Worm (Caenorhabditis elegans): ENCODE results near the gene idpb-3.

Gene idpb-3

ce11 chrII:5101701-5102100 lies at the start of gene idpb-3, which contains the start of gene idpb-1:
TSS of gene idpb-3 (minus strand) at chrII:5101801.
TSS of gene idpb-1 (plus strand) at chrII:5101984.
- no peak for TF ChIP-seq M03D4.4 (tag; optimal IDR thresholded peaks at IDR 0.05)
- no peak for TF ChIP-seq mls-2 (tag; optimal IDR thresholded peaks at IDR 0.05)
- no peak for TF ChIP-seq drap-1 (GFP tag; optimal IDR thresholded peaks at IDR 0.05)
- TF ChIP-seq mab-5 (tag; optimal IDR thresholded peaks at IDR 0.05): no peak
- no peak for TF ChIP-seq lin-13 (tag; optimal IDR thresholded peaks at IDR 0.05)
- TF ChIP-seq nhr-76 (tag; optimal IDR thresholded peaks at IDR 0.05): no peak
- no peak for TF ChIP-seq pha-4 (tag; optimal IDR thresholded peaks at IDR 0.05)

ce11 chrII:5150829-5151228 lies 49.2 kb upstream of the idpb-3 start, which contains the start of gene srb-16:
TSS of gene srb-16 (minus strand) at chrII:5150929.
- TF ChIP-seq unc-120 (tag; optimal IDR thresholded peaks at IDR 0.05; ENCODE audit: poor library complexity, severe bottlenecking) (no peak), mls-2 (tag; optimal IDR thresholded peaks at IDR 0.05) (no peak), nhr-2 (tag; optimal IDR thresholded peaks at IDR 0.05) (no peak), flh-1 (GFP tag; optimal IDR thresholded peaks at IDR 0.05) (no peak), nhr-76 (tag; optimal IDR thresholded peaks at IDR 0.05) (no peak), nhr-28 (tag; optimal IDR thresholded peaks at IDR 0.05) (no peak), mep-1 (tag; optimal IDR thresholded peaks at IDR 0.05) (no peak), tbx-8 (GFP tag; optimal IDR thresholded peaks at IDR 0.05) (no peak), pha-4 (tag; optimal IDR thresholded peaks at IDR 0.05) (no peak), ceh-43 (GFP tag; optimal IDR thresholded peaks at IDR 0.05) (no peak), ceh-39 (tag; optimal IDR thresholded peaks at IDR 0.05) (no peak), unc-39 (tag; optimal IDR thresholded peaks at IDR 0.05) (no peak), nhr-12 (tag; optimal IDR thresholded peaks at IDR 0.05) (no peak), nhr-237 (tag; optimal IDR thresholded peaks at IDR 0.05) (no peak), sptf-1 (tag; optimal IDR thresholded peaks at IDR 0.05) (no peak), unc-62 (GFP tag; optimal IDR thresholded peaks at IDR 0.05) (no peak), ceh-83 (GFP tag; optimal IDR thresholded peaks at IDR 0.05) (no peak), elt-3 (tag; optimal IDR thresholded peaks at IDR 0.05) (no peak), hlh-1 (tag; optimal IDR thresholded peaks at IDR 0.05) (no peak), ham-2 (GFP tag; optimal IDR thresholded peaks at IDR 0.05) (no peak)

ce11 chrII:5148349-5148748 lies 46.7 kb upstream of the idpb-3 start, which contains the start of gene F58A6.5:
TSS of gene F58A6.5 (minus strand) at chrII:5148449.
- TF ChIP-seq flh-1 (GFP tag; optimal IDR thresholded peaks at IDR 0.05) (no peak), ceh-39 (tag; optimal IDR thresholded peaks at IDR 0.05) (no peak), lin-32 (GFP tag; optimal IDR thresholded peaks at IDR 0.05) (no peak), drap-1 (GFP tag; optimal IDR thresholded peaks at IDR 0.05) (no peak), tbx-8 (GFP tag; optimal IDR thresholded peaks at IDR 0.05) (no peak), nhr-237 (tag; optimal IDR thresholded peaks at IDR 0.05) (no peak), cnd-1 (tag; optimal IDR thresholded peaks at IDR 0.05) (no peak), ceh-83 (GFP tag; optimal IDR thresholded peaks at IDR 0.05) (no peak), lsy-2 (tag; optimal IDR thresholded peaks at IDR 0.05) (no peak), bed-3 (GFP tag; optimal IDR thresholded peaks at IDR 0.05) (no peak), ztf-11 (tag; optimal IDR thresholded peaks at IDR 0.05) (no peak), ham-2 (GFP tag; optimal IDR thresholded peaks at IDR 0.05) (no peak), pha-4 (tag; optimal IDR thresholded peaks at IDR 0.05) (no peak), zip-8 (tag; optimal IDR thresholded peaks at IDR 0.05) (no peak), mls-2 (tag; optimal IDR thresholded peaks at IDR 0.05) (no peak), ceh-43 (GFP tag; optimal IDR thresholded peaks at IDR 0.05) (no peak), ces-1 (GFP tag; optimal IDR thresholded peaks at IDR 0.05) (no peak), unc-62 (GFP tag; optimal IDR thresholded peaks at IDR 0.05) (no peak), blmp-1 (tag; optimal IDR thresholded peaks at IDR 0.05) (no peak)

- no peak for TF ChIP-seq blmp-1 (tag; optimal IDR thresholded peaks at IDR 0.05)
- TF ChIP-seq drap-1 (GFP tag; optimal IDR thresholded peaks at IDR 0.05): no peak
- TF ChIP-seq snpc-4 (tag; optimal IDR thresholded peaks at IDR 0.05): no peak
- TF ChIP-seq elt-1 (tag; optimal IDR thresholded peaks at IDR 0.05; ENCODE audit: borderline replicate concordance, insufficient read depth): no peak
- TF ChIP-seq unc-62 (GFP tag; optimal IDR thresholded peaks at IDR 0.05): no peak
- no peak for TF ChIP-seq nhr-76 (tag; optimal IDR thresholded peaks at IDR 0.05)
These were observed 41.0 kb upstream of the idpb-3 start, which contains the start of gene F58A6.1 for ce11 chrII:5142619-5143018. TSS of gene F58A6.1 (plus strand) at chrII:5142919.

Data from whole organism, mixed stage, embryonic.